Fruit fly (Drosophila melanogaster) Kc167 (cell line): ENCODE data around the gene robl37BC.

Experiments used
- Myc ChIP-seq: fragments of >200 bp; optimal IDR thresholded peaks from 2 replicates; lab custom pipeline; 2017; ENCODE audit warnings: missing external identifiers
- Sin3A ChIP-seq: fragments of >200 bp; optimal IDR thresholded peaks from 2 replicates; lab custom pipeline; 2018; ENCODE audit warnings: missing external identifiers
- h ChIP-seq: fragments of >200 bp; optimal IDR thresholded peaks from 3 replicates; lab custom pipeline; 2018; ENCODE audit warnings: missing external identifiers
- insv ChIP-seq: fragments of >200 bp; optimal IDR thresholded peaks from 3 replicates; lab custom pipeline; 2018; ENCODE audit warnings: missing external identifiers
- psq ChIP-seq: fragments of >200 bp; optimal IDR thresholded peaks from 2 replicates; lab custom pipeline; 2017; ENCODE audit warnings: missing external identifiers
- ttk ChIP-seq: sonication (Bioruptor generic); optimal IDR thresholded peaks from 2 replicates; lab custom pipeline; 2017; ENCODE audit warnings: missing external identifiers

robl37BC gene

DNA sequence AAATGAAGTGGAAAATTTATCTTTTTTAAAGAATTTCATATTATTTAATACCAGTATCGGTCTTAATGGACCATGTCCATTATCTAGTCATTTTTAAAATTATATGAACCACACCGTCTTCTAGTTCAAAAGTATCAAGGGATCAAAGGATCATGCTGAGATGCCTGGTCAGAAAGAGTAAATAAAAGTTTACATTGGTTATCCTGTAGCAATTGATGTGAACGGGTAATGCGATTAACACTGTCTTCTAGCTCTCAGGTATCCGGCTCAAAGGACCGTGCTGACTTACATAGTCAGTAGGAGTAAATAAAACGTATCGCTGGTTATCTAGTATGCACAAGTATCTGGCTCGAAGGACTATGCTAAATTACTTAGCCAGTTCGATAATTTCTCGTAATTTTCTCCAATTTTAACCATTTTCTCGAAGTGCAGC lies 8.5 kb downstream of the robl37BC start:
- TF ChIP-seq Sin3A (lab: Kevin White, UChicago) = no peak
- TF ChIP-seq h (lab: Kevin White, UChicago) = no peak
- TF ChIP-seq Myc (lab: Kevin White, UChicago) = no peak
- no peak for TF ChIP-seq psq
- TF ChIP-seq insv (lab: Kevin White, UChicago) = no peak
- no peak for TF ChIP-seq ttk

dm6 chr2L:19019640-19020039 lies 9.0 kb downstream of the robl37BC start:
- TF ChIP-seq Sin3A (lab: Kevin White, UChicago) (no peak), Myc (lab: Kevin White, UChicago) (no peak), insv (lab: Kevin White, UChicago) (no peak), h (lab: Kevin White, UChicago) (no peak), ttk (no peak), psq (no peak)

- TF ChIP-seq psq = no peak
- TF ChIP-seq Myc (lab: Kevin White, UChicago) = no peak
- no peak for TF ChIP-seq ttk
- TF ChIP-seq insv (lab: Kevin White, UChicago) = no peak
- no peak for TF ChIP-seq Sin3A (lab: Kevin White, UChicago)
- no peak for TF ChIP-seq h (lab: Kevin White, UChicago)
Measured at dm6 chr2L:19021278-19022220, 10.9 kb downstream of the robl37BC start.

- TF ChIP-seq ttk (no peak), Sin3A (lab: Kevin White, UChicago) (no peak), insv (lab: Kevin White, UChicago) (no peak), h (lab: Kevin White, UChicago) (no peak), psq (no peak), Myc (lab: Kevin White, UChicago) (no peak)
Measured at dm6 chr2L:19022221-19022516, 11.5 kb downstream of the robl37BC start, which contains the start of gene CG15172. CG15172 (plus strand) TSS chr2L:19022417.

- TF ChIP-seq h (lab: Kevin White, UChicago) = no peak
- no peak for TF ChIP-seq psq
- TF ChIP-seq Sin3A (lab: Kevin White, UChicago) = no peak
- TF ChIP-seq ttk = no peak
- TF ChIP-seq Myc (lab: Kevin White, UChicago) = no peak
- TF ChIP-seq insv (lab: Kevin White, UChicago) = no peak
Measured at dm6 chr2L:19023972-19024743, 13.5 kb downstream of the robl37BC start.

DNA sequence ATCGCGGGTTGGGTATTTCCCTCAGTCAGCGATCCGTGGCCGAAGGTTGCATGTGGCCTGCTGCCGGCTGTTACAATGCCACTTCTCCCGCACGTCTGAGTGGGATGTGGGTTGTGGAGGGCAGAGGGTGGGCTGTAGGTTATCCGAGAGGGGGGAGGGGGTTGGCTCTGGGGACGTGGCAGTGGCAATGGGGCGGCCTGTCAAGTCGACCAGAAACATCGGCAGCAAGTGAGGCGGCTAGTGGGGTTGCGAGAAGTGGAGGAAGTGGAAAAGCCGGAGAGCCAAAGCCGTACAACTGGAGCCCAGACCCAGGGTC lies 14.0 kb downstream of the robl37BC start:
- TF ChIP-seq h (lab: Kevin White, UChicago) = no peak
- TF ChIP-seq psq = no peak
- TF ChIP-seq insv (lab: Kevin White, UChicago) = no peak
- TF ChIP-seq Myc (lab: Kevin White, UChicago) = no peak
- no peak for TF ChIP-seq Sin3A (lab: Kevin White, UChicago)
- TF ChIP-seq ttk = no peak

DNA sequence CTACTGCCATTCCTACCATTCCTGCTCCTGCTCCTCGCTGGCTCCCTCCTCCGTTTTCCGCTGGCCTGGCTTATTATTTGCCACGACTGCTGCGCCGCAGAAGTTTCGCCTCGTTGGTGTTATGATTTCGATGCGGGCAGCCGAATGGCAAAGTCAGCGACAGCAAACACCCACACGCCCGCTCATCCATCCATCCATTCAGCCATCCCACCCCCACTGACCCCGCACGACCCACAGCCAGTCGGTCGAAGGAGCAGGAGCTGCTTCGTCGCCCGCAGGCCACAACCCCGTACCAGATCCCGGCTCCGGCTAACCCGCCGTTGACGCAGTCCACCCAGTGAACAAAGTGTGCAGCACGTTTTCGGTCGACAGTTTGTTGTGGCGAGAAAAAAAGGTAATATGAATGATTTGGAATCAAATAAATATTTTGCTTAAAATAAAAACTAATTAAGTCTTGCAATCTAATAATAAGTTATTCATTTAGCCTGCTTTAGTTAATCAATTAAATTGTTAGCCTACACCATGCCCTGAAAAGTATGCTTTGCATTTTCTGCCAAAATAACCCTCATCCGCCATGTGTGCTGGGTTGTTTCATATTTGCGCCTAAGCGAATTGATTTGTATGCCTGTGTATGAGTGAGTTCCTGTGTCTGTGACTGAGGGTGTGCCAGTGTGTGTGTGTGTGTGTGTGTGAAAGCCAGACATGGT lies 16.0 kb downstream of the robl37BC start:
- TF ChIP-seq ttk = no peak
- no peak for TF ChIP-seq Myc (lab: Kevin White, UChicago)
- TF ChIP-seq psq = no peak
- TF ChIP-seq h (lab: Kevin White, UChicago) = no peak
- no peak for TF ChIP-seq insv (lab: Kevin White, UChicago)
- TF ChIP-seq Sin3A (lab: Kevin White, UChicago) = no peak

DNA sequence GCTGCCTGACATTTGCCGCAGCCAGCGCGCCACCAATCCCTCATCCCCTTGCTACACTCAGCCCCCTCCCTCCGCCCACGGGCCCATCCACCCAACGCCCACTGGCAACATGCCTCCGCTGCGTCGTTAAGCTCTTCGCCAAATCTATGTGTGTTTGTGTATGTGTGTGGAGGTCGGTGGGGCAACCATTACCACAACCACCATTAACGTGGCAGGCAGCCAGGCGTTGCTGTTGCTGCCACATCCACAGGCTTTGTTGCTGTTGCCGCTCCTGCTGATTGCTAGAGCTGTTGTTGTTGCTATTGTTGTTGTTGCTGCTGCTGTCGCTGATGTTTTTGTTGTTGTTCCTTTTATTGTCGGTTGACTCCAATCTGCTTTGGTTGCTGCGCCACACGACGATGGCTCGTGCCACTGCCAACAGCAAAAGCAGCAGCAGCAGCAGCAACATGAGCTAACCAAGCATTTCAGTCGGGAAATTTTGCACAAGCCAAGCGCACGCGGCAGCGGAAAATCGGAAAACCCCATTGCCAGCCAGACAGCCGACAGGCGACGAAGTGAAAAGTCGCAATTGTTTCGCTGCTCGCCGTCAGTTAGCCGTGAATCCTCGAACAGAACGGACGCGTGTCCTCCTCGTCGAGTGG lies 16.7 kb downstream of the robl37BC start, which contains the start of gene Sidpn:
TSS of gene Sidpn (plus strand) at position 465 of the 641 bp plus-strand sequence.
- TF ChIP-seq insv (lab: Kevin White, UChicago) = no peak
- TF ChIP-seq h (lab: Kevin White, UChicago) = no peak
- no peak for TF ChIP-seq Myc (lab: Kevin White, UChicago)
- TF ChIP-seq ttk = no peak
- TF ChIP-seq Sin3A (lab: Kevin White, UChicago) = no peak
- TF ChIP-seq psq = no peak

DNA sequence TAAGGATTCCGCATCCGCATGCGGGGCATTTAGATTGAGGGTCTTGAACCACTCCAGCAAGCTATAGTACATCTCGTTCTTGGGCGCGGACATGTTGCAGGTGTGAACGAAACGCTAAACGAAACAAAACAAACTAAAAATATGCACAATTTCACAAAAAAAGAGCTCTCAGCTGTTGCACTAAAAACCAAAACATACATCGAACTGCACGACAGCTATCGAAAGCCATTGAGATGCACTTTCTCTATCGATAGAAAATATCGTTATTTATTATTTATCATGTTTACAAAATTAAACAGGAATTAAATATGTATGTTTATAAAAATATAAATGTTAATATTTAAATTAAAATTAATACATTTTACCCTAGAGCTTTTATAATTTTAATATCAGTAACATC lies 22.6 kb downstream of the robl37BC start, which contains the start of gene hook:
TSS of gene hook (minus strand) at position 211 of the 400 bp plus-strand sequence.
- TF ChIP-seq Sin3A (lab: Kevin White, UChicago) = no peak
- TF ChIP-seq ttk = no peak
- TF ChIP-seq psq = no peak
- no peak for TF ChIP-seq insv (lab: Kevin White, UChicago)
- no peak for TF ChIP-seq Myc (lab: Kevin White, UChicago)
- TF ChIP-seq h (lab: Kevin White, UChicago) = no peak

DNA sequence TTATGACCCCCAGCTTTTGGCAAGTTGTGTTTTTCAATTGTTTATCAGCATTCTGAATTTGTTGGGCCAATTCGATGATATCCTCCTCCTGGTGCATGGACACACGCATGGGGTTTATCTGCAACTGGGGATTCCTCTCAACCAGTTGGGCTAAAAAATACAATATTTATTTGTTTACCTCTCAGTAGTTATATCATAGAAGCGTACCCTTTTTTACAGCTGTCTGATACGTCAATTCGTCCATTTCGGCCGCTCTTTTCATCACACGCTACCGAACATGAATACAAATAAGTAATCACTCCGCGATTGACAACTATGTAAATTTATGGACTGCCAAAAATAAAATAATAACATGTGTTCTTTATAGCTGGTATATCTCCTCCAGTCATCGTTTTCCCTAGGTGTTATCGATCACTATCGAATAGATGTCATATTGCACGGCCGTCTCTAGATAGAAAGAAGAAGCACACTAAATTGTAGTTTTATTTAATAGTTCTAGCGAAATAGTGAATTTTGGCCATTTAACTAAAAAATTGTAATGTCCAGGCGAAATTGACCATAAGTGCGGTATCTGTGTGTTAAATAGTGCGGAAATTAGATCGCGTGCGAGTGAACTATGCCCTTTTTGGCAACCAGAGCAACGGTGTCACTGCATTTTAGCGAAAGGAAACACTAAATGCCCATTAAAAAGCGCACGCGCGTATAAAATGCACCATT lies 23.7 kb downstream of the robl37BC start, which contains the start of the genes mib2 and CG31800:
TSS of gene mib2 (plus strand) at position 232 of the 717 bp plus-strand sequence.
TSS of gene CG31800 (minus strand) at position 364 of the 717 bp plus-strand sequence.
- no peak for TF ChIP-seq ttk
- no peak for TF ChIP-seq h (lab: Kevin White, UChicago)
- TF ChIP-seq Myc (lab: Kevin White, UChicago) = no peak
- TF ChIP-seq psq = no peak
- TF ChIP-seq insv (lab: Kevin White, UChicago) = no peak
